Fruit fly (Drosophila melanogaster): ENCODE data around the gene Gart.

Gene Gart

dm6 chr2L:7043039-7043905 is 19.6 kb upstream of the Gart start (continued):
- TF ChIP-seq CG9139 (GFP tag; optimal IDR thresholded peaks at IDR 0.05): no peak
- TF ChIP-seq pdm3 (GFP tag; optimal IDR thresholded peaks at IDR 0.05): peak; percentile 40
- peak; percentile 67 for TF ChIP-seq topi (GFP tag; optimal IDR thresholded peaks at IDR 0.05)
- TF ChIP-seq achi (GFP tag; optimal IDR thresholded peaks at IDR 0.05): peak; percentile 28
- TF ChIP-seq Ets21C (GFP tag; optimal IDR thresholded peaks at IDR 0.05): peak; percentile 3
- TF ChIP-seq CG10669 (GFP tag; optimal IDR thresholded peaks at IDR 0.05): peak; percentile 29
- TF ChIP-seq Hr38 (GFP tag; optimal IDR thresholded peaks at IDR 0.05): no peak
- TF ChIP-seq CG31627 (GFP tag; optimal IDR thresholded peaks at IDR 0.05): peak; percentile 50
- TF ChIP-seq CG8119 (GFP tag; IDR thresholded peaks at IDR 0.05): no peak
- no peak for TF ChIP-seq Sox15 (GFP tag; optimal IDR thresholded peaks at IDR 0.05)
- TF ChIP-seq CG4318 (GFP tag; optimal IDR thresholded peaks at IDR 0.05): peak; percentile 20

- no peak for TF ChIP-seq Hr38 (GFP tag; optimal IDR thresholded peaks at IDR 0.05)
- peak; percentile 20 for TF ChIP-seq Blimp-1 (GFP tag; optimal IDR thresholded peaks at IDR 0.05)
- peak; percentile 50 for TF ChIP-seq CG4318 (GFP tag; optimal IDR thresholded peaks at IDR 0.05)
- no peak for TF ChIP-seq fd85E (GFP tag; optimal IDR thresholded peaks at IDR 0.05)
- TF ChIP-seq Hr39 (GFP tag; optimal IDR thresholded peaks at IDR 0.05): peak; percentile 31
- no peak for TF ChIP-seq CG10669 (GFP tag; optimal IDR thresholded peaks at IDR 0.05)
- TF ChIP-seq Ets96B (tag; optimal IDR thresholded peaks at IDR 0.05): no peak
- no peak for TF ChIP-seq cyc (GFP tag; optimal IDR thresholded peaks at IDR 0.05)
- peak; percentile 52 for TF ChIP-seq CG6854 (GFP tag; optimal IDR thresholded peaks at IDR 0.05)
- TF ChIP-seq acj6 (GFP tag; optimal IDR thresholded peaks at IDR 0.05): peak; percentile 30
- TF ChIP-seq CG6808 (GFP tag; optimal IDR thresholded peaks at IDR 0.05): peak; percentile 44
- peak; percentile 33 for TF ChIP-seq Lpt (GFP tag; optimal IDR thresholded peaks at IDR 0.05)
- TF ChIP-seq Smox (GFP tag; optimal IDR thresholded peaks at IDR 0.05): peak; percentile 19
- no peak for TF ChIP-seq CG9139 (GFP tag; optimal IDR thresholded peaks at IDR 0.05)
- no peak for TF ChIP-seq fkh (GFP tag; optimal IDR thresholded peaks at IDR 0.05)
- peak; percentile 13 for TF ChIP-seq Sox14 (GFP tag; optimal IDR thresholded peaks at IDR 0.05)
- peak; percentile 80 for TF ChIP-seq CG32006 (GFP tag; optimal IDR thresholded peaks at IDR 0.05)
- peak; percentile 30 for TF ChIP-seq OdsH (GFP tag; optimal IDR thresholded peaks at IDR 0.05)
- peak; percentile 25 for TF ChIP-seq CG16779 (tag; optimal IDR thresholded peaks at IDR 0.05)
- peak; percentile 73 for TF ChIP-seq CG6163 (GFP tag; IDR thresholded peaks at IDR 0.05)
- TF ChIP-seq Gug (GFP tag; IDR thresholded peaks at IDR 0.05): peak; percentile 72
- TF ChIP-seq CG6792 (GFP tag; optimal IDR thresholded peaks at IDR 0.05): no peak
- TF ChIP-seq CG6276 (GFP tag; optimal IDR thresholded peaks at IDR 0.05): peak; percentile 67
- peak; percentile 42 for TF ChIP-seq CG31627 (GFP tag; optimal IDR thresholded peaks at IDR 0.05)
- TF ChIP-seq Ets21C (GFP tag; optimal IDR thresholded peaks at IDR 0.05): no peak
- peak; percentile 9 for TF ChIP-seq CG10631 (GFP tag; optimal IDR thresholded peaks at IDR 0.05)
- TF ChIP-seq Eip78C (GFP tag): peak; percentile 81
- TF ChIP-seq CG11762 (GFP tag; optimal IDR thresholded peaks at IDR 0.05; ENCODE audit: insufficient read depth): no peak
- TF ChIP-seq ss (GFP tag; optimal IDR thresholded peaks at IDR 0.05): peak in 1 of 2 experiments; percentile 38
- TF ChIP-seq salr (GFP tag; optimal IDR thresholded peaks at IDR 0.05): peak in 1 of 2 experiments; percentile 66
- peak; percentile 43 for TF ChIP-seq Met (GFP tag; optimal IDR thresholded peaks at IDR 0.05)
- TF ChIP-seq Hr4 (GFP tag; optimal IDR thresholded peaks at IDR 0.05): peak; percentile 77
- peak; percentile 39 for TF ChIP-seq net (GFP tag; optimal IDR thresholded peaks at IDR 0.05)
- peak; percentile 61 for TF ChIP-seq Sox102F (GFP tag; optimal IDR thresholded peaks at IDR 0.05)
- TF ChIP-seq achi (GFP tag; optimal IDR thresholded peaks at IDR 0.05): peak; percentile 100
- TF ChIP-seq vri (GFP tag; optimal IDR thresholded peaks at IDR 0.05): peak; percentile 81
- TF ChIP-seq CG3919 (GFP tag; optimal IDR thresholded peaks at IDR 0.05): peak; percentile 38
- TF ChIP-seq svp (GFP tag): peak; percentile 30
- peak; percentile 21 for TF ChIP-seq lz (GFP tag; optimal IDR thresholded peaks at IDR 0.05)
- TF ChIP-seq dsx (GFP tag; optimal IDR thresholded peaks at IDR 0.05; ENCODE audit: poor library complexity, severe bottlenecking): no peak
- no peak for TF ChIP-seq CG11902 (GFP tag; optimal IDR thresholded peaks at IDR 0.05)
- no peak for TF ChIP-seq CG1621 (tag; optimal IDR thresholded peaks at IDR 0.05)
- peak; percentile 86 for TF ChIP-seq CG8119 (GFP tag; IDR thresholded peaks at IDR 0.05)
Measured at dm6 chr2L:7042150-7042811, 18.6 kb upstream of the Gart start.

Measured in whole organism, prepupa.